Worm (Caenorhabditis elegans) whole organism, young adult: ENCODE measurements around the gene haf-2.
"Not testable (repeated sequence)": the region's sequence is repeated elsewhere in the genome, so short reads cannot be mapped to it uniquely, and the experiment has no call there.

Experiments
- B0035.1 ChIP-seq: sonication (generic microtip); optimal IDR thresholded peaks from 2 replicates; lab custom pipeline; 2016; ENCODE audit warnings: missing genetic modification characterization, mild to moderate bottlenecking, missing compliant biosample characterization, missing genotype, missing genetic modification reagents
- B0261.1 ChIP-seq: sonication (generic microtip); optimal IDR thresholded peaks from 2 replicates; lab custom pipeline; 2016; ENCODE audit warnings: mild to moderate bottlenecking, missing genetic modification characterization, moderate library complexity, missing compliant biosample characterization
- B0336.3 ChIP-seq: fragments of 200-800 bp; sonication (Bioruptor generic); IDR thresholded peaks from 2 replicates; pipeline ENCODE4 v1.3.6; 2022; ENCODE audit warnings: missing genetic modification characterization, missing compliant biosample characterization
- D2030.7 ChIP-seq: fragments of 200-800 bp; sonication (Bioruptor generic); IDR thresholded peaks from 2 replicates; pipeline ENCODE4 v1.3.6; 2022; ENCODE audit warnings: missing genetic modification reagents, missing genetic modification characterization, missing compliant biosample characterization
- F52B5.7 ChIP-seq: sonication (generic microtip); optimal IDR thresholded peaks from 2 replicates; lab custom pipeline; 2016; ENCODE audit warnings: mild to moderate bottlenecking, missing genetic modification characterization, missing compliant biosample characterization
- T07F8.4 ChIP-seq: sonication (generic microtip); optimal IDR thresholded peaks from 2 replicates; lab custom pipeline; 2016; ENCODE audit warnings: mild to moderate bottlenecking, missing genetic modification characterization, moderate library complexity, missing compliant biosample characterization
- Y53F4B.3 ChIP-seq: fragments of 200-800 bp; sonication (Bioruptor generic); IDR thresholded peaks from 2 replicates; pipeline ENCODE4 v1.3.6; 2022; ENCODE audit warnings: missing genetic modification reagents, missing genetic modification characterization, missing compliant biosample characterization
- Y56A3A.18 ChIP-seq: fragments of 200-800 bp; sonication (Bioruptor generic); IDR thresholded peaks from 2 replicates; pipeline ENCODE4 v1.3.6; 2022; ENCODE audit warnings: missing genetic modification reagents, missing genetic modification characterization, missing compliant biosample characterization
- Y67H2A.10 ChIP-seq: fragments of 200-800 bp; sonication (Bioruptor generic); conservative IDR thresholded peaks from 2 replicates; pipeline ENCODE4 v1.3.6; 2022; ENCODE audit warnings: missing genetic modification reagents, missing genetic modification characterization, missing compliant biosample characterization
- ZK185.1 ChIP-seq: sonication (generic microtip); optimal IDR thresholded peaks from 2 replicates; lab custom pipeline; 2016; ENCODE audit warnings: mild to moderate bottlenecking, missing genetic modification characterization, missing compliant biosample characterization; ENCODE audit not compliant: poor library complexity, severe bottlenecking
- aptf-2 ChIP-seq: fragments of 200-800 bp; sonication (Bioruptor generic); conservative IDR thresholded peaks from 2 replicates; pipeline ENCODE4 v1.3.6; 2022; ENCODE audit warnings: missing genetic modification reagents, missing genetic modification characterization, missing compliant biosample characterization
- attf-5 ChIP-seq: fragments of 200-800 bp; sonication (Bioruptor generic); optimal IDR thresholded peaks from 2 replicates; lab custom pipeline; 2018; ENCODE audit warnings: mild to moderate bottlenecking, missing genetic modification characterization, missing compliant biosample characterization
- ceh-58 ChIP-seq: fragments of 200-800 bp; sonication (Bioruptor generic); IDR thresholded peaks from 2 replicates; pipeline ENCODE4 v1.3.6; 2022; ENCODE audit warnings: missing genetic modification characterization, missing compliant biosample characterization
- efl-1 ChIP-seq: fragments of 150-350 bp; optimal IDR thresholded peaks from 2 replicates; lab custom pipeline; 2014; ENCODE audit warnings: missing biosample characterization, missing genetic modification reagents, missing genetic modification characterization
- egrh-3 ChIP-seq: fragments of 200-800 bp; sonication (Bioruptor generic); IDR thresholded peaks from 2 replicates; pipeline ENCODE4 v1.3.6; 2022; ENCODE audit warnings: missing genetic modification reagents, missing genetic modification characterization, missing compliant biosample characterization
- hlh-12 ChIP-seq: sonication (generic microtip); optimal IDR thresholded peaks from 2 replicates; lab custom pipeline; 2016; ENCODE audit warnings: missing genetic modification characterization, missing compliant biosample characterization
- hrde-1 ChIP-seq: sonication (generic microtip); optimal IDR thresholded peaks from 2 replicates; lab custom pipeline; 2016; ENCODE audit warnings: missing genetic modification characterization, mild to moderate bottlenecking, missing compliant biosample characterization, moderate library complexity, missing genotype, missing genetic modification reagents, borderline replicate concordance
- lag-1 ChIP-seq: fragments of 200-800 bp; sonication (Bioruptor generic); IDR thresholded peaks from 2 replicates; pipeline ENCODE4 v1.3.6; 2022; ENCODE audit warnings: missing genetic modification reagents, missing genetic modification characterization, missing compliant biosample characterization
- lin-26 ChIP-seq: fragments of 200-800 bp; sonication (Bioruptor generic); IDR thresholded peaks from 2 replicates; pipeline ENCODE4 v1.3.6; 2022; ENCODE audit warnings: missing genetic modification reagents, missing genetic modification characterization, missing compliant biosample characterization
- lin-40 ChIP-seq: sonication (generic microtip); optimal IDR thresholded peaks from 2 replicates; lab custom pipeline; 2016; ENCODE audit warnings: missing genetic modification characterization, mild to moderate bottlenecking, missing compliant biosample characterization, missing genotype, missing genetic modification reagents
- lin-54 ChIP-seq: fragments of 200-800 bp; sonication (Bioruptor generic); optimal IDR thresholded peaks from 2 replicates; lab custom pipeline; 2018; ENCODE audit warnings: mild to moderate bottlenecking, missing genetic modification characterization, missing compliant biosample characterization
- lsl-1 ChIP-seq: fragments of 200-800 bp; sonication (Bioruptor generic); optimal IDR thresholded peaks from 2 replicates; lab custom pipeline; 2018; ENCODE audit warnings: mild to moderate bottlenecking, missing genetic modification characterization, moderate library complexity, missing compliant biosample characterization
- lsy-27 ChIP-seq: sonication (generic microtip); optimal IDR thresholded peaks from 2 replicates; lab custom pipeline; 2017; ENCODE audit warnings: missing genetic modification characterization, mild to moderate bottlenecking, missing compliant biosample characterization, antibody characterized with exemption, missing genotype, borderline replicate concordance; ENCODE audit not compliant: insufficient read depth
- madf-10 ChIP-seq: sonication (generic microtip); optimal IDR thresholded peaks from 2 replicates; lab custom pipeline; 2016; ENCODE audit warnings: mild to moderate bottlenecking, missing genetic modification characterization, missing compliant biosample characterization
- madf-8 ChIP-seq: fragments of 200-800 bp; sonication (Bioruptor generic); conservative IDR thresholded peaks from 2 replicates; pipeline ENCODE4 v1.3.6; 2022; ENCODE audit warnings: missing genetic modification reagents, missing genetic modification characterization, missing compliant biosample characterization
- mel-28 ChIP-seq: sonication (generic microtip); optimal IDR thresholded peaks from 2 replicates; lab custom pipeline; 2016; ENCODE audit warnings: borderline replicate concordance, mild to moderate bottlenecking, missing genetic modification characterization, missing compliant biosample characterization
- nfyb-1 ChIP-seq: fragments of 200-800 bp; sonication (Bioruptor generic); IDR thresholded peaks from 2 replicates; pipeline ENCODE4 v1.3.6; 2022; ENCODE audit warnings: missing genetic modification reagents, missing genetic modification characterization, missing compliant biosample characterization
- nhr-80 ChIP-seq: sonication (generic microtip); optimal IDR thresholded peaks from 2 replicates; lab custom pipeline; 2016; ENCODE audit warnings: missing genetic modification characterization, missing compliant biosample characterization
- nhr-90 ChIP-seq: sonication (generic microtip); optimal IDR thresholded peaks from 2 replicates; lab custom pipeline; 2016; ENCODE audit warnings: missing genotype, mild to moderate bottlenecking, missing genetic modification characterization, missing compliant biosample characterization
- rcor-1 ChIP-seq: fragments of 200-800 bp; sonication (Bioruptor generic); IDR thresholded peaks from 2 replicates; pipeline ENCODE4 v1.3.6; 2022; ENCODE audit warnings: missing genetic modification reagents, missing genetic modification characterization, missing compliant biosample characterization
- rec-8 ChIP-seq, 2 experiments: sonication (generic microtip); optimal IDR thresholded peaks; 2 replicates each; lab custom pipeline; 2016; ENCODE audit warnings: mild to moderate bottlenecking in 2 of 2, missing genetic modification characterization in 2 of 2, missing genetic modification reagents in 2 of 2, missing genotype in 2 of 2, missing biosample characterization in 1 of 2, missing compliant biosample characterization in 1 of 2, moderate library complexity in 1 of 2
- rpc-1 ChIP-seq, 2 experiments: fragments of 150-350 bp in 1 of 2; sonication (generic microtip) in 1 of 2; optimal IDR thresholded peaks; 2 replicates each; lab custom pipeline; 2014 to 2018; ENCODE audit warnings: missing biosample characterization in 1 of 2, missing genetic modification characterization in 1 of 2, missing genetic modification reagents in 1 of 2, missing genotype in 1 of 2
- sdz-38 ChIP-seq: sonication (generic microtip); optimal IDR thresholded peaks from 2 replicates; lab custom pipeline; 2016; ENCODE audit warnings: missing genotype, missing genetic modification characterization, missing compliant biosample characterization
- sea-2 ChIP-seq: fragments of 200-800 bp; sonication (Bioruptor generic); IDR thresholded peaks from 2 replicates; pipeline ENCODE4 v1.3.6; 2022; ENCODE audit warnings: missing genetic modification characterization, missing compliant biosample characterization
- snpc-1.1 ChIP-seq: sonication (generic microtip); optimal IDR thresholded peaks from 2 replicates; lab custom pipeline; 2017; ENCODE audit warnings: missing genetic modification characterization, mild to moderate bottlenecking, missing compliant biosample characterization, antibody characterized with exemption, moderate library complexity, missing genotype, missing genetic modification reagents; ENCODE audit not compliant: insufficient read depth
- snpc-1.3 ChIP-seq: sonication (generic microtip); optimal IDR thresholded peaks from 2 replicates; lab custom pipeline; 2017; ENCODE audit warnings: missing genetic modification characterization, mild to moderate bottlenecking, missing compliant biosample characterization, antibody characterized with exemption, moderate library complexity, missing genotype, missing genetic modification reagents; ENCODE audit not compliant: insufficient read depth
- snpc-4 ChIP-seq, 5 experiments: fragments of 150-350 bp in 1 of 5; sonication (generic microtip) in 4 of 5; optimal IDR thresholded peaks; 2 replicates each; lab custom pipeline; 2014 to 2018; ENCODE audit warnings: missing genetic modification characterization in 5 of 5, missing biosample characterization in 3 of 5, antibody characterized with exemption in 2 of 5, mild to moderate bottlenecking in 2 of 5, missing compliant biosample characterization in 2 of 5, missing genotype in 2 of 5, moderate library complexity in 2 of 5, missing genetic modification reagents in 1 of 5
- sptf-2 ChIP-seq: fragments of 200-800 bp; sonication (Bioruptor generic); optimal IDR thresholded peaks from 2 replicates; lab custom pipeline; 2018; ENCODE audit warnings: mild to moderate bottlenecking, missing genetic modification characterization, missing compliant biosample characterization
- tbp1 ChIP-seq: fragments of 200-800 bp; sonication (Bioruptor generic); optimal IDR thresholded peaks from 2 replicates; lab custom pipeline; 2018; ENCODE audit warnings: mild to moderate bottlenecking, missing genetic modification characterization, missing compliant biosample characterization
- tbx-9 ChIP-seq: sonication (generic microtip); optimal IDR thresholded peaks from 2 replicates; lab custom pipeline; 2016; ENCODE audit warnings: borderline replicate concordance, missing genetic modification characterization, inconsistent platforms, missing compliant biosample characterization

Gene haf-2

DNA sequence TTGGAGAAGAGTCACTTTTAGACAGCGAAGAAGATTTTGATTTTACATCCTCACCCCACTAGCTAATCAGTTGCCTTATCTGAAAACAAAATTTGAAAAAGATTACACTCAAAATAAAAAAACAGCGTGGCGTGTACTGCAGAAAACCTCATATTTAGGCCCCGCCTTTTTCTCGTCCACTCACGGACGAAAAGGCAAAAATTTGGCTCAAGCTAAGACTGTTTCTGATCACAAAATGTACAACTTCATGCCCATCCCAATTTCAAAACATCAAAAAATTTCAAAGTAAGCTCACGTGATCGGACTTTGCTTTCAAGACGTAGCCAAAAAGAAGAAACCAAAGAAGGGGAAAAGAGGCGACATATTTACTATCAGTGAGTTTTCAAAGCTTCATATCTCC, 15.3 kb upstream of the haf-2 start:
- peak; percentile 40 for TF ChIP-seq snpc-4 (GFP tag; optimal IDR thresholded peaks at IDR 0.05; lab: Kevin White, UChicago)
- TF ChIP-seq snpc-4 (tag; optimal IDR thresholded peaks at IDR 0.05; lab: Kevin White, UChicago) = peak in 2 of 4 experiments; percentile 89 to 93

DNA sequence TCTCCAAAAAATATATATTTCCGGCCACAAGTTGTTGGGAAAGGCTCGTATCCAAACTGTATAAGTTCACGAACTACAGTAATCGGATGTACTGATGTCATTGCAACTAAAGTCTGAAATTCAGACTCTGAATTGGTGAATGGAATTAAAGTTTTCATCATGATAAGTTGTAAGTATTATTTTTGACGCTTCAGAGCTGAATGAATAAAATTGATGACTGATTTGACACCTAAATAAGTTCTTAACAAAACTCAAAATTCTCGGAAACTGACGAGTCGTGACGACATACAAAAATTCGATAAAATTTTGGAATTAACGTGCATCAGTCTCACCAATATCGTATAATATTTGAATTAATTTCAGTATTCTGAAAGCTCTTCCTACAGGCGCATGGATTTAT, 14.0 kb upstream of the haf-2 start, which contains the start of gene F43E2.11:
TSS of gene F43E2.11 (minus strand) at position 101 of the 400 bp plus-strand sequence.
- TF ChIP-seq ceh-58 (GFP tag; lab: Robert Waterston, UW); B0261.1 (tag; lab: Kevin White, UChicago); F52B5.7 (tag; lab: Kevin White, UChicago): not testable (repeated sequence)

DNA sequence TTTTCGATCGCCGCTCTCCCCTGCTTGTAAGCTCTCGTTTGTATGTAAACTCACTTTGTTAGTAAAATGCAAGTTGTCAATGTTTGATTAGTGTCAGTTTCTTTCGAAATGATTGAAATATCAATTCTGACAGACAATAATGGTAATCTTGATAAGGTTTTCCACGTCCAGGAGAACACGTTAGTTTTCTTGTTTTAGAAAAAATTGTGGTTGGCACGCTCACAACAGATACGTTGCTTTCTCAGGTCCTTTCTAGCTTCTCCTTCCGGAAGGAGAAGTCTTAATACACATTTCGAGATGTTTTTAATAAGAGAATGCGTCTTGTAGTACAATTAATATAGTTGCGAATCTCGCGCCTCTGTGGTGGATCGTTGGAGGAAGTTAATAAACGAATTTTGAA, 12.5 kb upstream of the haf-2 start, which contains the start of gene F43E2.6:
TSS of gene F43E2.6 (minus strand) at position 101 of the 400 bp plus-strand sequence.
- TF ChIP-seq hlh-12 (tag; lab: Kevin White, UChicago) = no peak
- no peak for TF ChIP-seq B0336.3 (GFP tag; lab: Robert Waterston, UW)
- TF ChIP-seq lin-40 (tag; lab: Kevin White, UChicago) = no peak
- no peak for TF ChIP-seq madf-8
- TF ChIP-seq rcor-1 (GFP tag; lab: Robert Waterston, UW) = no peak
- TF ChIP-seq Y53F4B.3 (GFP tag; lab: Robert Waterston, UW) = no peak
- no peak for TF ChIP-seq B0035.1 (tag; lab: Kevin White, UChicago)
- TF ChIP-seq snpc-1.3 (tag; lab: Kevin White, UChicago) = no peak

DNA sequence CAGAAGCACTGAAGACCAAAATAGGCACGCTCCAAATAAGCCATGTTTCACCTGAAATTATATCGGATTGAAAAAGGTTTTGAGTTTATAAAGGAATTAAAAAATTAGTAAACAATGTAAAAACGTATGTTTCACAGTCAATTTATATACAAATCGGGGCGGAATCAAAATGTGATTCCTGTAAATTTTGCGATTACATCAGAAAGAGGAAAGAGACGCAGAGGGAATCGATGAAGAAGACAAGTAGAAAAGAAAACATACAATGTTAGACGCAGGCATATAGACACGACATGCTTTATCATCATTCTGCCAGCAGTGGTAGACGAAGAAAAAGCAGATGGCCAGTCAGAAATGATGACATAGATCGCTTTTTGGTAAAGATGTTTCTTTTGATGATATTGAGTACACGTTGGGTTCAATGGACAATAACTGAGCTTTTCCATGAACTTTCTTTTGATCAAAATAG, 7.8 kb upstream of the haf-2 start, which contains the start of gene msra-1:
TSS of gene msra-1 (minus strand) at position 51 of the 466 bp plus-strand sequence.
- TF ChIP-seq nhr-80 (tag; lab: Kevin White, UChicago) = peak; percentile 80
- TF ChIP-seq rec-8 (tag; optimal IDR thresholded peaks at IDR 0.05; lab: Kevin White, UChicago) = no peak
- no peak for TF ChIP-seq madf-10
- no peak for TF ChIP-seq tbp1 (GFP tag; lab: Kevin White, UChicago)
- TF ChIP-seq lin-26 (GFP tag; lab: Robert Waterston, UW) = no peak
- TF ChIP-seq aptf-2 (GFP tag; lab: Robert Waterston, UW) = no peak
- TF ChIP-seq F52B5.7 (tag; lab: Kevin White, UChicago) = no peak
- no peak for TF ChIP-seq egrh-3
- TF ChIP-seq tbx-9 (tag; lab: Kevin White, UChicago) = no peak
- TF ChIP-seq rcor-1 (GFP tag; lab: Robert Waterston, UW) = no peak
- TF ChIP-seq T07F8.4 = no peak
- TF ChIP-seq lsy-27 = no peak
- TF ChIP-seq sdz-38 (tag; lab: Kevin White, UChicago) = no peak
- TF ChIP-seq D2030.7 (GFP tag; lab: Robert Waterston, UW) = no peak
- no peak for TF ChIP-seq hrde-1 (tag; lab: Kevin White, UChicago)
- TF ChIP-seq efl-1 = no peak
- no peak for TF ChIP-seq lag-1 (GFP tag; lab: Robert Waterston, UW)
- no peak for TF ChIP-seq B0336.3 (GFP tag; lab: Robert Waterston, UW)
- TF ChIP-seq snpc-1.1 = no peak
- TF ChIP-seq ZK185.1 = peak; percentile 32
- no peak for TF ChIP-seq sptf-2 (GFP tag; lab: Kevin White, UChicago)
- TF ChIP-seq lin-54 (GFP tag; lab: Kevin White, UChicago) = no peak
- no peak for TF ChIP-seq Y67H2A.10 (GFP tag; lab: Robert Waterston, UW)
- TF ChIP-seq sea-2 (GFP tag; lab: Robert Waterston, UW) = no peak
- no peak for TF ChIP-seq nfyb-1
- TF ChIP-seq nhr-90 (tag; lab: Kevin White, UChicago) = no peak
- no peak for TF ChIP-seq rpc-1 (optimal IDR thresholded peaks at IDR 0.05; lab: Kevin White, UChicago)
- TF ChIP-seq rpc-1 (tag; optimal IDR thresholded peaks at IDR 0.05; lab: Kevin White, UChicago) = no peak
- TF ChIP-seq mel-28 (tag; lab: Kevin White, UChicago) = no peak
- no peak for TF ChIP-seq Y56A3A.18
- TF ChIP-seq attf-5 (GFP tag; lab: Kevin White, UChicago) = peak; percentile 22
- TF ChIP-seq lsl-1 = no peak
